Fruit fly (Drosophila melanogaster): ENCODE data around the gene CG13887.

- peak; percentile 77 for TF ChIP-seq D1 (tag; optimal IDR thresholded peaks at IDR 0.05)
- TF ChIP-seq CG32121 (GFP tag; IDR thresholded peaks at IDR 0.05), result peak; percentile 96
- peak; percentile 87 for TF ChIP-seq gl (tag; optimal IDR thresholded peaks at IDR 0.05)
- TF ChIP-seq Pif1A (GFP tag; optimal IDR thresholded peaks at IDR 0.05), result peak; percentile 90
- TF ChIP-seq CG10348 (GFP tag; IDR thresholded peaks at IDR 0.05), result peak; percentile 58; the same call in 1 of the 2 replicates
- peak; percentile 88 for TF ChIP-seq CG15710 (tag; optimal IDR thresholded peaks at IDR 0.05)
- peak; percentile 32 for TF ChIP-seq EcR (GFP tag; optimal IDR thresholded peaks at IDR 0.05)
These were observed 24.3 kb upstream of the CG13887 start for dm6 chr3L:813229-813837.
